Fruit fly (Drosophila melanogaster) whole organism, embryonic: ENCODE data around the gene Jupiter.

Source experiments
- Abd-B ChIP-seq: fragments of 200-800 bp; sonication (Bioruptor generic); optimal IDR thresholded peaks from 2 replicates; lab custom pipeline; 2018; ENCODE audit warnings: missing biosample characterization, mild to moderate bottlenecking, missing genetic modification characterization, moderate library complexity
- Atf3 ChIP-seq: fragments of 200-800 bp; sonication (Bioruptor generic); optimal IDR thresholded peaks from 3 replicates; lab custom pipeline; 2016; ENCODE audit warnings: missing biosample characterization, missing genetic modification characterization
- Atf6 ChIP-seq: fragments of 200-800 bp; sonication (Bioruptor generic); IDR thresholded peaks from 2 replicates; pipeline ENCODE4 v1.3.6; 2022; ENCODE audit warnings: missing biosample characterization, missing genetic modification characterization
- Blimp-1 ChIP-seq: fragments of 200-800 bp; sonication (Bioruptor generic); optimal IDR thresholded peaks from 3 replicates; lab custom pipeline; 2018; ENCODE audit warnings: missing biosample characterization, missing genetic modification characterization, mild to moderate bottlenecking, moderate library complexity, missing genetic modification reagents
- CG10274 ChIP-seq: fragments of 200-800 bp; sonication (Bioruptor generic); optimal IDR thresholded peaks from 3 replicates; lab custom pipeline; 2017; ENCODE audit warnings: missing biosample characterization, mild to moderate bottlenecking, missing genetic modification characterization
- CG10565 ChIP-seq: fragments of 200-800 bp; sonication (Bioruptor generic); optimal IDR thresholded peaks from 3 replicates; lab custom pipeline; 2016; ENCODE audit warnings: missing biosample characterization, mild to moderate bottlenecking, missing genetic modification characterization
- CG11456 ChIP-seq: fragments of 200-800 bp; sonication (Bioruptor generic); IDR thresholded peaks from 3 replicates; pipeline ENCODE4 v1.3.6; 2022; ENCODE audit warnings: missing biosample characterization, missing genetic modification characterization
- CG12769 ChIP-seq: fragments of 200-800 bp; sonication (Bioruptor generic); optimal IDR thresholded peaks from 2 replicates; lab custom pipeline; 2019; ENCODE audit warnings: missing biosample characterization, mild to moderate bottlenecking, missing genetic modification characterization, moderate library complexity
- CG13123 ChIP-seq: fragments of 200-800 bp; sonication (Bioruptor generic); optimal IDR thresholded peaks from 2 replicates; lab custom pipeline; 2016; ENCODE audit warnings: missing biosample characterization, missing genetic modification characterization
- CG13296 ChIP-seq: fragments of 200-800 bp; sonication (Bioruptor generic); optimal IDR thresholded peaks from 3 replicates; lab custom pipeline; 2018; ENCODE audit warnings: missing biosample characterization, mild to moderate bottlenecking, missing genetic modification characterization
- CG14441 ChIP-seq: fragments of 200-800 bp; sonication (Bioruptor generic); IDR thresholded peaks from 2 replicates; pipeline ENCODE4 v1.3.6; 2022; ENCODE audit warnings: missing biosample characterization, missing genetic modification characterization
- CG14860 ChIP-seq: fragments of 200-800 bp; sonication (Bioruptor generic); IDR thresholded peaks from 3 replicates; pipeline ENCODE4 v1.3.6; 2022; ENCODE audit warnings: missing biosample characterization, missing genetic modification characterization; ENCODE audit not compliant: partially characterized antibody
- CG1602 ChIP-seq: fragments of 200-800 bp; sonication (Bioruptor generic); optimal IDR thresholded peaks from 3 replicates; lab custom pipeline; 2016; ENCODE audit warnings: missing biosample characterization, missing genetic modification characterization
- CG17802 ChIP-seq: fragments of 200-800 bp; sonication (Bioruptor generic); optimal IDR thresholded peaks from 2 replicates; lab custom pipeline; 2018; ENCODE audit warnings: missing biosample characterization, mild to moderate bottlenecking, missing genetic modification characterization, moderate library complexity
- CG1792 ChIP-seq: fragments of 200-800 bp; sonication (Bioruptor generic); optimal IDR thresholded peaks from 2 replicates; lab custom pipeline; 2016; ENCODE audit warnings: missing biosample characterization, missing genetic modification characterization
- CG18011 ChIP-seq: fragments of 200-800 bp; sonication (Bioruptor generic); optimal IDR thresholded peaks from 2 replicates; lab custom pipeline; 2017; ENCODE audit warnings: missing biosample characterization, missing genetic modification characterization, mild to moderate bottlenecking, moderate library complexity, missing genotype
- CG2199 ChIP-seq: fragments of 200-800 bp; sonication (Bioruptor generic); IDR thresholded peaks from 3 replicates; pipeline ENCODE4 v1.3.6; 2022; ENCODE audit warnings: missing biosample characterization, missing genetic modification characterization
- CG2889 ChIP-seq: fragments of 200-800 bp; sonication (Bioruptor generic); IDR thresholded peaks from 3 replicates; pipeline ENCODE4 v1.3.6; 2022; ENCODE audit warnings: missing biosample characterization, missing genetic modification characterization
- CG34422 ChIP-seq: fragments of 200-800 bp; sonication (Bioruptor generic); IDR thresholded peaks from 3 replicates; pipeline ENCODE4 v1.3.6; 2022; ENCODE audit warnings: missing biosample characterization, missing genetic modification characterization
- CG3726 ChIP-seq: fragments of 200-800 bp; sonication (Bioruptor generic); IDR thresholded peaks from 3 replicates; pipeline ENCODE4, ENCODE4 v1.3.6; 2022; ENCODE audit warnings: missing biosample characterization, missing genetic modification characterization
- CG4617 ChIP-seq: fragments of 200-800 bp; sonication (Bioruptor generic); optimal IDR thresholded peaks from 3 replicates; lab custom pipeline; 2016; ENCODE audit warnings: missing biosample characterization, missing genetic modification characterization, borderline replicate concordance
- CG6272 ChIP-seq: fragments of 200-800 bp; sonication (Bioruptor generic); IDR thresholded peaks from 2 replicates; pipeline ENCODE4 v1.3.6; 2022; ENCODE audit warnings: missing biosample characterization, missing genetic modification characterization
- CG7357 ChIP-seq: fragments of 200-800 bp; sonication (Bioruptor generic); IDR thresholded peaks from 3 replicates; pipeline ENCODE4 v1.3.6; 2022; ENCODE audit warnings: missing biosample characterization, missing genetic modification characterization
- CG7745 ChIP-seq: fragments of 200-800 bp; sonication (Bioruptor generic); optimal IDR thresholded peaks from 2 replicates; lab custom pipeline; 2018; ENCODE audit warnings: missing biosample characterization, mild to moderate bottlenecking, missing genetic modification characterization, moderate library complexity
- CG8359 ChIP-seq: fragments of 200-800 bp; sonication (Bioruptor generic); optimal IDR thresholded peaks from 2 replicates; lab custom pipeline; 2017; ENCODE audit warnings: missing biosample characterization, mild to moderate bottlenecking, missing genetic modification characterization, borderline replicate concordance
- CG9876 ChIP-seq: fragments of 200-800 bp; sonication (Bioruptor generic); optimal IDR thresholded peaks from 2 replicates; lab custom pipeline; 2016; ENCODE audit warnings: missing biosample characterization, missing genetic modification characterization
- D19B ChIP-seq: fragments of 200-800 bp; sonication (Bioruptor generic); optimal IDR thresholded peaks from 2 replicates; lab custom pipeline; 2017; ENCODE audit warnings: missing biosample characterization, mild to moderate bottlenecking, missing genetic modification characterization
- Dad ChIP-seq: fragments of 200-800 bp; sonication (Bioruptor generic); optimal IDR thresholded peaks from 3 replicates; lab custom pipeline; 2016; ENCODE audit warnings: missing biosample characterization, missing genetic modification characterization
- Dbx ChIP-seq: fragments of 200-800 bp; sonication (Bioruptor generic); IDR thresholded peaks from 3 replicates; pipeline ENCODE4 v1.3.6; 2022; ENCODE audit warnings: missing biosample characterization, missing genetic modification characterization
- Drgx ChIP-seq: fragments of 200-800 bp; sonication (Bioruptor generic); IDR thresholded peaks from 2 replicates; pipeline ENCODE4 v1.3.6; 2022; ENCODE audit warnings: missing biosample characterization, missing genetic modification characterization
- ERR ChIP-seq: fragments of 200-800 bp; sonication (Bioruptor generic); optimal IDR thresholded peaks from 2 replicates; lab custom pipeline; 2016; ENCODE audit warnings: missing biosample characterization, missing genetic modification characterization
- HmgD ChIP-seq: fragments of 200-800 bp; sonication (Bioruptor generic); optimal IDR thresholded peaks from 3 replicates; lab custom pipeline; 2016; ENCODE audit warnings: missing biosample characterization, missing genetic modification characterization
- NfI ChIP-seq: fragments of 200-800 bp; sonication (Bioruptor generic); optimal IDR thresholded peaks from 3 replicates; lab custom pipeline; 2018; ENCODE audit warnings: missing biosample characterization, mild to moderate bottlenecking, missing genetic modification characterization, moderate library complexity
- Ssrp ChIP-seq: fragments of 200-800 bp; sonication (Bioruptor generic); optimal IDR thresholded peaks from 2 replicates; lab custom pipeline; 2018; ENCODE audit warnings: missing biosample characterization, mild to moderate bottlenecking, missing genetic modification characterization, moderate library complexity
- al ChIP-seq: fragments of 200-800 bp; sonication (Bioruptor generic); IDR thresholded peaks from 2 replicates; pipeline ENCODE4 v1.3.6; 2022; ENCODE audit warnings: missing biosample characterization, missing genetic modification characterization
- ato ChIP-seq: fragments of 200-800 bp; sonication (Bioruptor generic); IDR thresholded peaks from 2 replicates; pipeline ENCODE4 v1.3.6; 2022; ENCODE audit warnings: missing biosample characterization, missing genetic modification characterization; ENCODE audit not compliant: partially characterized antibody
- chif ChIP-seq, 2 experiments: fragments of 200-800 bp; sonication (Bioruptor generic); optimal IDR thresholded peaks; 3 replicates each; lab custom pipeline; 2016; ENCODE audit warnings: missing biosample characterization in 2 of 2, missing genetic modification characterization in 2 of 2
- dimm ChIP-seq: fragments of 200-800 bp; sonication (Bioruptor generic); IDR thresholded peaks from 2 replicates; pipeline ENCODE4 v1.3.6; 2022; ENCODE audit warnings: missing biosample characterization, missing genetic modification characterization
- disco-r ChIP-seq: fragments of 200-800 bp; sonication (Bioruptor generic); optimal IDR thresholded peaks from 2 replicates; lab custom pipeline; 2016; ENCODE audit warnings: missing biosample characterization, missing genetic modification characterization
- fu2 ChIP-seq: fragments of 200-800 bp; sonication (Bioruptor generic); optimal IDR thresholded peaks from 2 replicates; lab custom pipeline; 2016; ENCODE audit warnings: missing biosample characterization, missing genetic modification characterization
- jigr1 ChIP-seq: fragments of 200-800 bp; sonication (Bioruptor generic); IDR thresholded peaks from 3 replicates; pipeline ENCODE4 v1.3.6; 2022; ENCODE audit warnings: missing biosample characterization, missing genetic modification characterization
- lmd ChIP-seq: fragments of 200-800 bp; sonication (Bioruptor generic); IDR thresholded peaks from 2 replicates; pipeline ENCODE4 v1.3.6; 2022; ENCODE audit warnings: missing biosample characterization, missing genetic modification characterization
- nerfin-2 ChIP-seq: fragments of 200-800 bp; sonication (Bioruptor generic); IDR thresholded peaks from 2 replicates; pipeline ENCODE4 v1.3.6; 2022; ENCODE audit warnings: missing biosample characterization, missing genetic modification characterization; ENCODE audit not compliant: partially characterized antibody
- oc ChIP-seq: fragments of 200-800 bp; sonication (Bioruptor generic); optimal IDR thresholded peaks from 2 replicates; lab custom pipeline; 2018; ENCODE audit warnings: missing biosample characterization, mild to moderate bottlenecking, missing genetic modification characterization, moderate library complexity
- org-1 ChIP-seq: fragments of 200-800 bp; sonication (Bioruptor generic); optimal IDR thresholded peaks from 2 replicates; lab custom pipeline; 2017; ENCODE audit warnings: missing biosample characterization, missing genetic modification characterization
- repo ChIP-seq: fragments of 200-800 bp; sonication (Bioruptor generic); optimal IDR thresholded peaks from 2 replicates; lab custom pipeline; 2016; ENCODE audit warnings: missing biosample characterization, missing genetic modification characterization
- run ChIP-seq: fragments of 200-800 bp; sonication (Bioruptor generic); optimal IDR thresholded peaks from 3 replicates; lab custom pipeline; 2018; ENCODE audit warnings: missing biosample characterization, mild to moderate bottlenecking, missing genetic modification characterization
- sc ChIP-seq, 3 experiments: fragments of >200 bp in 2 of 3; fragments of 200-800 bp in 1 of 3; sonication (Bioruptor generic) in 1 of 3; optimal IDR thresholded peaks; 2 replicates in 2 of 3; 3 replicates in 1 of 3; lab custom pipeline; 2017; ENCODE audit warnings: mild to moderate bottlenecking in 1 of 3, missing biosample characterization in 1 of 3, missing genetic modification characterization in 1 of 3, missing genetic modification reagents in 1 of 3
- slbo ChIP-seq: fragments of 200-800 bp; sonication (Bioruptor generic); IDR thresholded peaks from 2 replicates; pipeline ENCODE4 v1.3.6; 2022; ENCODE audit warnings: missing biosample characterization, missing genetic modification characterization
- sr ChIP-seq: fragments of 200-800 bp; sonication (Bioruptor generic); IDR thresholded peaks from 3 replicates; pipeline ENCODE4 v1.3.6; 2022; ENCODE audit warnings: missing biosample characterization, missing genetic modification characterization

Gene Jupiter

dm6 chr3R:11568873-11569450 lies 50.7 kb downstream of the Jupiter start, which contains the start of gene Mrp4 (continued):
- TF ChIP-seq sc (optimal IDR thresholded peaks at IDR 0.05; lab: Kevin White, UChicago) (no peak), sc (GFP tag; optimal IDR thresholded peaks at IDR 0.05; lab: Kevin White, UChicago) (peak; percentile 31), HmgD (GFP tag; lab: Kevin White, UChicago) (no peak), Abd-B (GFP tag; lab: Kevin White, UChicago) (no peak), jigr1 (no peak), CG12769 (tag; lab: Kevin White, UChicago) (peak; percentile 70), CG8359 (no peak), CG1602 (no peak), Drgx (GFP tag; lab: Robert Waterston, UW) (peak; percentile 69; the same call in 1 of the 2 replicates), Atf6 (GFP tag; lab: Robert Waterston, UW) (peak; percentile 78), CG11456 (peak; percentile 34; the same call in 1 of the 3 replicates), CG7357 (GFP tag; lab: Robert Waterston, UW) (no peak), fu2 (GFP tag; lab: Kevin White, UChicago) (no peak), Ssrp (no peak), CG7745 (no peak), CG13123 (GFP tag; lab: Kevin White, UChicago) (no peak), repo (no peak), al (GFP tag; lab: Robert Waterston, UW) (no peak), D19B (no peak), CG4617 (GFP tag; lab: Kevin White, UChicago) (no peak), CG10565 (GFP tag; lab: Kevin White, UChicago) (no peak), CG34422 (GFP tag; lab: Robert Waterston, UW) (peak; percentile 76; the same call in 2 of the 3 replicates), lmd (GFP tag; lab: Robert Waterston, UW) (no peak), Atf3 (GFP tag; lab: Kevin White, UChicago) (no peak), CG1792 (GFP tag; lab: Kevin White, UChicago) (peak; percentile 34), CG2199 (peak; percentile 95), Blimp-1 (GFP tag; lab: Kevin White, UChicago) (no peak), dimm (GFP tag; lab: Robert Waterston, UW) (no peak), NfI (GFP tag; lab: Kevin White, UChicago) (no peak), disco-r (GFP tag; lab: Kevin White, UChicago) (peak; percentile 50), slbo (GFP tag; lab: Robert Waterston, UW) (peak; percentile 56), CG6272 (GFP tag; lab: Robert Waterston, UW) (no peak), CG10274 (GFP tag; lab: Kevin White, UChicago) (no peak), CG2889 (no peak), ato (GFP tag; lab: Robert Waterston, UW) (peak; percentile 62), sr (GFP tag; lab: Robert Waterston, UW) (peak; percentile 58; the same call in 1 of the 3 replicates), ERR (GFP tag; lab: Kevin White, UChicago) (no peak), org-1 (GFP tag; lab: Kevin White, UChicago) (no peak), oc (peak; percentile 19), CG14441 (GFP tag; lab: Robert Waterston, UW) (0 out of 2 replicates have a peak, but pooled peaks have one; percentile 6), Dad (peak; percentile 37), chif (GFP tag; optimal IDR thresholded peaks at IDR 0.05; lab: Kevin White, UChicago) (no peak), Dbx (GFP tag; lab: Robert Waterston, UW) (peak; percentile 76; the same call in 2 of the 3 replicates), CG17802 (tag; lab: Kevin White, UChicago) (no peak), CG9876 (GFP tag; lab: Kevin White, UChicago) (peak; percentile 11), CG13296 (GFP tag; lab: Kevin White, UChicago) (peak; percentile 80), CG18011 (no peak), run (tag; lab: Kevin White, UChicago) (no peak), nerfin-2 (GFP tag; lab: Robert Waterston, UW) (no peak), CG3726 (GFP tag; lab: Robert Waterston, UW) (no peak; the same call in 2 of the 3 replicates), CG14860 (GFP tag; lab: Robert Waterston, UW) (no peak)
